Worm (Caenorhabditis elegans) whole organism, young adult: ENCODE results near the gene C01G10.5.
A peak's percentile ranks its signal among the peaks of the same experiment; 100 is the strongest.

Experiments used
- B0035.1 ChIP-seq: sonication (generic microtip); optimal IDR thresholded peaks from 2 replicates; lab custom pipeline; 2016; ENCODE audit warnings: missing genetic modification characterization, mild to moderate bottlenecking, missing compliant biosample characterization, missing genotype, missing genetic modification reagents
- C17E4.6 ChIP-seq: fragments of 200-800 bp; sonication (Bioruptor generic); IDR thresholded peaks from 2 replicates; pipeline ENCODE4 v1.3.6; 2022; ENCODE audit warnings: missing genetic modification reagents, missing genetic modification characterization, missing compliant biosample characterization
- F39B2.1 ChIP-seq: fragments of 200-800 bp; sonication (Bioruptor generic); IDR thresholded peaks from 2 replicates; pipeline ENCODE4 v1.3.6; 2022; ENCODE audit warnings: missing genetic modification reagents, missing genetic modification characterization, missing compliant biosample characterization
- F55B11.4 ChIP-seq: sonication (generic microtip); optimal IDR thresholded peaks from 2 replicates; lab custom pipeline; 2016; ENCODE audit warnings: missing compliant biosample characterization, missing genetic modification characterization, borderline replicate concordance; ENCODE audit not compliant: insufficient read depth
- F57A8.1 ChIP-seq: fragments of 200-800 bp; sonication (Bioruptor generic); optimal IDR thresholded peaks from 2 replicates; lab custom pipeline; 2018; ENCODE audit warnings: mild to moderate bottlenecking, missing genetic modification characterization, moderate library complexity, missing compliant biosample characterization
- K11D2.4 ChIP-seq: fragments of 200-800 bp; sonication (Bioruptor generic); IDR thresholded peaks from 2 replicates; pipeline ENCODE4 v1.3.6; 2022; ENCODE audit warnings: missing genetic modification reagents, missing genetic modification characterization, missing compliant biosample characterization
- T07F8.4 ChIP-seq: sonication (generic microtip); optimal IDR thresholded peaks from 2 replicates; lab custom pipeline; 2016; ENCODE audit warnings: mild to moderate bottlenecking, missing genetic modification characterization, moderate library complexity, missing compliant biosample characterization
- Y53F4B.3 ChIP-seq: fragments of 200-800 bp; sonication (Bioruptor generic); IDR thresholded peaks from 2 replicates; pipeline ENCODE4 v1.3.6; 2022; ENCODE audit warnings: missing genetic modification reagents, missing genetic modification characterization, missing compliant biosample characterization
- Y67H2A.10 ChIP-seq: fragments of 200-800 bp; sonication (Bioruptor generic); conservative IDR thresholded peaks from 2 replicates; pipeline ENCODE4 v1.3.6; 2022; ENCODE audit warnings: missing genetic modification reagents, missing genetic modification characterization, missing compliant biosample characterization
- Y95B8A.8 ChIP-seq: fragments of 200-800 bp; sonication (Bioruptor generic); IDR thresholded peaks from 2 replicates; pipeline ENCODE4 v1.3.6; 2022; ENCODE audit warnings: missing genetic modification reagents, missing genetic modification characterization, missing compliant biosample characterization
- aptf-2 ChIP-seq: fragments of 200-800 bp; sonication (Bioruptor generic); conservative IDR thresholded peaks from 2 replicates; pipeline ENCODE4 v1.3.6; 2022; ENCODE audit warnings: missing genetic modification reagents, missing genetic modification characterization, missing compliant biosample characterization
- ccch-3 ChIP-seq: fragments of 200-800 bp; sonication (Bioruptor generic); optimal IDR thresholded peaks from 2 replicates; lab custom pipeline; 2018; ENCODE audit warnings: mild to moderate bottlenecking, missing genetic modification characterization, missing compliant biosample characterization
- cebp-1 ChIP-seq, 2 experiments: fragments of 200-800 bp in 1 of 2; sonication (Bioruptor generic) in 1 of 2; sonication (generic microtip) in 1 of 2; IDR thresholded peaks in 1 of 2; optimal IDR thresholded peaks in 1 of 2; 2 replicates each; pipeline versions ENCODE4 v1.3.6 to Lab custom; 2017 to 2022; ENCODE audit warnings: missing compliant biosample characterization in 2 of 2, missing genetic modification characterization in 2 of 2, mild to moderate bottlenecking in 1 of 2, missing genetic modification reagents in 1 of 2, moderate library complexity in 1 of 2
- ceh-100 ChIP-seq: fragments of 200-800 bp; sonication (Bioruptor generic); IDR thresholded peaks from 2 replicates; pipeline ENCODE4 v1.3.6; 2022; ENCODE audit warnings: missing genetic modification reagents, missing genetic modification characterization, missing compliant biosample characterization
- ceh-58 ChIP-seq: fragments of 200-800 bp; sonication (Bioruptor generic); IDR thresholded peaks from 2 replicates; pipeline ENCODE4 v1.3.6; 2022; ENCODE audit warnings: missing genetic modification characterization, missing compliant biosample characterization
- ceh-91 ChIP-seq: fragments of 200-800 bp; sonication (Bioruptor generic); IDR thresholded peaks from 2 replicates; pipeline ENCODE4 v1.3.6; 2022; ENCODE audit warnings: missing genetic modification reagents, missing genetic modification characterization, missing compliant biosample characterization
- chd-7 ChIP-seq: sonication (generic microtip); optimal IDR thresholded peaks from 2 replicates; lab custom pipeline; 2016; ENCODE audit warnings: mild to moderate bottlenecking, missing genetic modification characterization, moderate library complexity, missing compliant biosample characterization
- dox-1 ChIP-seq: fragments of 200-800 bp; sonication (Bioruptor generic); IDR thresholded peaks from 2 replicates; pipeline ENCODE4 v1.3.6; 2022; ENCODE audit warnings: missing genetic modification reagents, missing genetic modification characterization, missing compliant biosample characterization
- dpl-1 ChIP-seq: fragments of 150-350 bp; optimal IDR thresholded peaks from 2 replicates; lab custom pipeline; 2014; ENCODE audit warnings: missing biosample characterization, missing genetic modification reagents, missing genetic modification characterization
- efl-1 ChIP-seq: fragments of 150-350 bp; optimal IDR thresholded peaks from 2 replicates; lab custom pipeline; 2014; ENCODE audit warnings: missing biosample characterization, missing genetic modification reagents, missing genetic modification characterization
- egl-18 ChIP-seq: fragments of 200-800 bp; sonication (Bioruptor generic); IDR thresholded peaks from 2 replicates; pipeline ENCODE4 v1.3.6; 2022; ENCODE audit warnings: missing genetic modification reagents, missing genetic modification characterization, missing compliant biosample characterization
- egl-44 ChIP-seq: fragments of 200-800 bp; sonication (Bioruptor generic); IDR thresholded peaks from 2 replicates; pipeline ENCODE4 v1.3.6; 2022; ENCODE audit warnings: missing genetic modification reagents, missing genetic modification characterization, missing compliant biosample characterization
- ekl-4 ChIP-seq: fragments of 200-800 bp; sonication (Bioruptor generic); IDR thresholded peaks from 2 replicates; pipeline ENCODE4 v1.3.6; 2022; ENCODE audit warnings: missing genetic modification reagents, missing genetic modification characterization, missing compliant biosample characterization
- ets-4 ChIP-seq: fragments of 200-800 bp; sonication (Bioruptor generic); optimal IDR thresholded peaks from 2 replicates; lab custom pipeline; 2018; ENCODE audit warnings: mild to moderate bottlenecking, missing genetic modification characterization, missing compliant biosample characterization
- him-1 ChIP-seq: sonication (generic microtip); optimal IDR thresholded peaks from 2 replicates; lab custom pipeline; 2016; ENCODE audit warnings: missing genotype, missing genetic modification reagents, missing genetic modification characterization, missing compliant biosample characterization
- hlh-26 ChIP-seq: fragments of 200-800 bp; sonication (Bioruptor generic); conservative IDR thresholded peaks from 2 replicates; pipeline ENCODE4 v1.3.6; 2022; ENCODE audit warnings: missing genetic modification reagents, missing genetic modification characterization, missing compliant biosample characterization
- hmg-20 ChIP-seq: fragments of 200-800 bp; sonication (Bioruptor generic); IDR thresholded peaks from 2 replicates; pipeline ENCODE4 v1.3.6; 2022; ENCODE audit warnings: missing genetic modification reagents, missing genetic modification characterization, missing compliant biosample characterization
- hrde-1 ChIP-seq: sonication (generic microtip); optimal IDR thresholded peaks from 2 replicates; lab custom pipeline; 2016; ENCODE audit warnings: missing genetic modification characterization, mild to moderate bottlenecking, missing compliant biosample characterization, moderate library complexity, missing genotype, missing genetic modification reagents, borderline replicate concordance
- lag-1 ChIP-seq: fragments of 200-800 bp; sonication (Bioruptor generic); IDR thresholded peaks from 2 replicates; pipeline ENCODE4 v1.3.6; 2022; ENCODE audit warnings: missing genetic modification reagents, missing genetic modification characterization, missing compliant biosample characterization
- let-607 ChIP-seq, 2 experiments: fragments of 200-800 bp in 1 of 2; sonication (Bioruptor generic) in 1 of 2; sonication (generic microtip) in 1 of 2; optimal IDR thresholded peaks; 2 replicates each; lab custom pipeline; 2016 to 2018; ENCODE audit warnings: mild to moderate bottlenecking in 2 of 2, missing compliant biosample characterization in 2 of 2, missing genetic modification characterization in 2 of 2, moderate library complexity in 2 of 2, missing genotype in 1 of 2
- lin-40 ChIP-seq: sonication (generic microtip); optimal IDR thresholded peaks from 2 replicates; lab custom pipeline; 2016; ENCODE audit warnings: missing genetic modification characterization, mild to moderate bottlenecking, missing compliant biosample characterization, missing genotype, missing genetic modification reagents
- madf-3 ChIP-seq: fragments of 200-800 bp; sonication (Bioruptor generic); IDR thresholded peaks from 2 replicates; pipeline ENCODE4 v1.3.6; 2022; ENCODE audit warnings: missing genetic modification reagents, missing genetic modification characterization, missing compliant biosample characterization
- nhr-80 ChIP-seq: sonication (generic microtip); optimal IDR thresholded peaks from 2 replicates; lab custom pipeline; 2016; ENCODE audit warnings: missing genetic modification characterization, missing compliant biosample characterization
- pha-4 ChIP-seq: fragments of 150-350 bp; sonication (generic microtip); optimal IDR thresholded peaks from 2 replicates; lab custom pipeline; 2014; ENCODE audit warnings: missing biosample characterization, missing genetic modification reagents, missing genetic modification characterization
- sea-2 ChIP-seq: fragments of 200-800 bp; sonication (Bioruptor generic); IDR thresholded peaks from 2 replicates; pipeline ENCODE4 v1.3.6; 2022; ENCODE audit warnings: missing genetic modification characterization, missing compliant biosample characterization
- snpc-1.1 ChIP-seq: sonication (generic microtip); optimal IDR thresholded peaks from 2 replicates; lab custom pipeline; 2017; ENCODE audit warnings: missing genetic modification characterization, mild to moderate bottlenecking, missing compliant biosample characterization, antibody characterized with exemption, moderate library complexity, missing genotype, missing genetic modification reagents; ENCODE audit not compliant: insufficient read depth
- snpc-3.4 ChIP-seq: sonication (generic microtip); optimal IDR thresholded peaks from 2 replicates; lab custom pipeline; 2017; ENCODE audit warnings: missing genetic modification characterization, mild to moderate bottlenecking, missing compliant biosample characterization, antibody characterized with exemption, moderate library complexity, missing genotype, missing genetic modification reagents
- snpc-4 ChIP-seq, 5 experiments: fragments of 150-350 bp in 1 of 5; sonication (generic microtip) in 4 of 5; optimal IDR thresholded peaks; 2 replicates each; lab custom pipeline; 2014 to 2018; ENCODE audit warnings: missing genetic modification characterization in 5 of 5, missing biosample characterization in 3 of 5, antibody characterized with exemption in 2 of 5, mild to moderate bottlenecking in 2 of 5, missing compliant biosample characterization in 2 of 5, missing genotype in 2 of 5, moderate library complexity in 2 of 5, missing genetic modification reagents in 1 of 5
- somi-1 ChIP-seq: fragments of 200-800 bp; sonication (Bioruptor generic); optimal IDR thresholded peaks from 2 replicates; lab custom pipeline; 2018; ENCODE audit warnings: mild to moderate bottlenecking, missing genetic modification characterization, missing compliant biosample characterization
- xnd-1 ChIP-seq: sonication (generic microtip); optimal IDR thresholded peaks from 2 replicates; lab custom pipeline; 2016; ENCODE audit warnings: missing genotype, missing genetic modification reagents, missing genetic modification characterization, missing compliant biosample characterization
- zfh-2 ChIP-seq: fragments of 200-800 bp; sonication (Bioruptor generic); conservative IDR thresholded peaks from 2 replicates; pipeline ENCODE4 v1.3.6; 2022; ENCODE audit warnings: missing genetic modification reagents, missing genetic modification characterization, missing compliant biosample characterization
- zim-3 ChIP-seq: sonication (generic microtip); optimal IDR thresholded peaks from 2 replicates; lab custom pipeline; 2017; ENCODE audit warnings: mild to moderate bottlenecking, missing genetic modification characterization, moderate library complexity, missing compliant biosample characterization
- ztf-22 ChIP-seq: fragments of 200-800 bp; sonication (Bioruptor generic); optimal IDR thresholded peaks from 2 replicates; lab custom pipeline; 2018; ENCODE audit warnings: mild to moderate bottlenecking, missing genetic modification characterization, moderate library complexity, missing compliant biosample characterization
- ztf-25 ChIP-seq: fragments of 200-800 bp; sonication (Bioruptor generic); IDR thresholded peaks from 2 replicates; pipeline ENCODE4 v1.3.6; 2022; ENCODE audit warnings: missing genetic modification reagents, missing genetic modification characterization, missing compliant biosample characterization
- ztf-26 ChIP-seq: sonication (generic microtip); optimal IDR thresholded peaks from 2 replicates; lab custom pipeline; 2017; ENCODE audit warnings: missing genetic modification characterization, missing compliant biosample characterization
- ztf-28 ChIP-seq: fragments of 200-800 bp; sonication (Bioruptor generic); IDR thresholded peaks from 2 replicates; pipeline ENCODE4 v1.3.6; 2022; ENCODE audit warnings: missing genetic modification reagents, missing genetic modification characterization, missing compliant biosample characterization
- ztf-6 ChIP-seq: fragments of 200-800 bp; sonication (Bioruptor generic); IDR thresholded peaks from 2 replicates; pipeline ENCODE4 v1.3.6; 2022; ENCODE audit warnings: missing genetic modification reagents, missing genetic modification characterization, missing compliant biosample characterization

C01G10.5 gene

ce11 chrV:15082291-15082690, 7.0 kb downstream of the C01G10.5 start, which contains the start of the genes C01G10.10 and C01G10.9 (continued):
- no peak for TF ChIP-seq F57A8.1
- TF ChIP-seq dpl-1 (GFP tag; lab: Kevin White, UChicago) = no peak
- TF ChIP-seq xnd-1 (tag; lab: Kevin White, UChicago) = no peak
- TF ChIP-seq cebp-1 (GFP tag; IDR thresholded peaks at IDR 0.05; lab: Robert Waterston, UW) = no peak
- TF ChIP-seq cebp-1 (tag; optimal IDR thresholded peaks at IDR 0.05; lab: Kevin White, UChicago) = peak; percentile 31
- TF ChIP-seq ceh-58 = no peak
- TF ChIP-seq let-607 (tag; optimal IDR thresholded peaks at IDR 0.05; lab: Kevin White, UChicago) = peak in 1 of 2 experiments; percentile 54
- no peak for TF ChIP-seq lag-1
- TF ChIP-seq Y67H2A.10 (GFP tag; lab: Robert Waterston, UW) = no peak
- no peak for TF ChIP-seq hlh-26 (GFP tag; lab: Robert Waterston, UW)
- no peak for TF ChIP-seq ztf-6 (GFP tag; lab: Robert Waterston, UW)
- peak; percentile 50 for TF ChIP-seq lin-40 (tag; lab: Kevin White, UChicago)
- TF ChIP-seq F55B11.4 (tag; lab: Kevin White, UChicago) = no peak
- no peak for TF ChIP-seq Y53F4B.3 (GFP tag; lab: Robert Waterston, UW)
- no peak for TF ChIP-seq ztf-26
- no peak for TF ChIP-seq aptf-2
- 0 out of 2 replicates have a peak, but pooled peaks have one; percentile 18 for TF ChIP-seq dox-1 (GFP tag; lab: Robert Waterston, UW)
- TF ChIP-seq Y95B8A.8 (GFP tag; lab: Robert Waterston, UW) = no peak
- TF ChIP-seq snpc-3.4 = peak; percentile 18
- TF ChIP-seq ceh-100 (GFP tag; lab: Robert Waterston, UW) = peak; percentile 43; the same call in 1 of the 2 replicates
- TF ChIP-seq ztf-28 (GFP tag; lab: Robert Waterston, UW) = no peak
- TF ChIP-seq ccch-3 (GFP tag; lab: Kevin White, UChicago) = no peak
- no peak for TF ChIP-seq C17E4.6 (GFP tag; lab: Robert Waterston, UW)
- TF ChIP-seq hrde-1 (tag; lab: Kevin White, UChicago) = no peak
- TF ChIP-seq hmg-20 (GFP tag; lab: Robert Waterston, UW) = no peak
- TF ChIP-seq T07F8.4 = no peak
- TF ChIP-seq egl-18 = no peak
- TF ChIP-seq B0035.1 (tag; lab: Kevin White, UChicago) = no peak
- TF ChIP-seq sea-2 (GFP tag; lab: Robert Waterston, UW) = no peak
- no peak for TF ChIP-seq snpc-4 (GFP tag; optimal IDR thresholded peaks at IDR 0.05; lab: Kevin White, UChicago)
- TF ChIP-seq snpc-4 (tag; optimal IDR thresholded peaks at IDR 0.05; lab: Kevin White, UChicago) = peak in 2 of 4 experiments; percentile 32 to 54
- TF ChIP-seq nhr-80 = no peak
- no peak for TF ChIP-seq egl-44 (GFP tag; lab: Robert Waterston, UW)
- TF ChIP-seq chd-7 (tag; lab: Kevin White, UChicago) = no peak
- TF ChIP-seq madf-3 (GFP tag; lab: Robert Waterston, UW) = no peak
- no peak for TF ChIP-seq ztf-22 (GFP tag; lab: Kevin White, UChicago)
- TF ChIP-seq snpc-1.1 = no peak
- no peak for TF ChIP-seq efl-1 (GFP tag; lab: Kevin White, UChicago)
- TF ChIP-seq ztf-25 (GFP tag; lab: Robert Waterston, UW) = no peak
- TF ChIP-seq ekl-4 (GFP tag; lab: Robert Waterston, UW) = no peak
- TF ChIP-seq zfh-2 (GFP tag; lab: Robert Waterston, UW) = no peak
- no peak for TF ChIP-seq pha-4
- TF ChIP-seq zim-3 (tag; lab: Kevin White, UChicago) = no peak
- no peak for TF ChIP-seq somi-1 (GFP tag; lab: Kevin White, UChicago)
- no peak for TF ChIP-seq K11D2.4 (GFP tag; lab: Robert Waterston, UW)
- peak; percentile 28 for TF ChIP-seq him-1
- TF ChIP-seq ets-4 (GFP tag; lab: Kevin White, UChicago) = no peak
- no peak for TF ChIP-seq ceh-91
- TF ChIP-seq F39B2.1 (GFP tag; lab: Robert Waterston, UW) = no peak
